Worm (Caenorhabditis elegans): ENCODE data around the gene F40H3.2.

- TF ChIP-seq ama-1 (optimal IDR thresholded peaks at IDR 0.05) (no peak), madf-2 (tag; optimal IDR thresholded peaks at IDR 0.05) (no peak)
Measured at ce11 chrII:6142539-6142938, 30.9 kb upstream of the F40H3.2 start.

All from whole organism, late embryonic.